Worm (Caenorhabditis elegans) whole organism, midembryonic: ENCODE measurements around the gene T06E6.10.

Source experiments
- T22C8.4 ChIP-seq: fragments of 200-800 bp; sonication (Bioruptor generic); IDR thresholded peaks from 2 replicates; pipeline ENCODE4 v1.3.6; 2022; ENCODE audit warnings: missing genetic modification characterization, missing compliant biosample characterization
- cog-1 ChIP-seq: sonication (generic microtip); optimal IDR thresholded peaks from 2 replicates; lab custom pipeline; 2016; ENCODE audit warnings: missing genetic modification characterization, missing compliant biosample characterization
- flt-1 ChIP-seq: fragments of 200-800 bp; sonication (Bioruptor generic); IDR thresholded peaks from 2 replicates; pipeline ENCODE4 v1.3.6; 2022; ENCODE audit warnings: missing genetic modification characterization, missing compliant biosample characterization
- klf-2 ChIP-seq: fragments of 200-800 bp; sonication (Bioruptor generic); conservative IDR thresholded peaks from 2 replicates; pipeline ENCODE4 v1.3.6; 2022; ENCODE audit warnings: missing genetic modification reagents, missing genetic modification characterization, missing compliant biosample characterization
- med-1 ChIP-seq: sonication (generic microtip); optimal IDR thresholded peaks from 2 replicates; lab custom pipeline; 2017; ENCODE audit warnings: missing genetic modification characterization, mild to moderate bottlenecking, missing compliant biosample characterization, antibody characterized with exemption, missing genetic modification reagents; ENCODE audit not compliant: insufficient read depth
- ref-1 ChIP-seq: fragments of 200-800 bp; sonication (Bioruptor generic); conservative IDR thresholded peaks from 2 replicates; pipeline ENCODE4 v1.3.6; 2022; ENCODE audit warnings: missing genetic modification reagents, missing genetic modification characterization, missing compliant biosample characterization
- tab-1 ChIP-seq: fragments of 200-800 bp; sonication (Bioruptor generic); IDR thresholded peaks from 2 replicates; pipeline ENCODE4 v1.3.6; 2022; ENCODE audit warnings: missing genetic modification characterization, missing compliant biosample characterization
- ztf-23 ChIP-seq: fragments of 200-800 bp; sonication (Bioruptor generic); IDR thresholded peaks from 2 replicates; pipeline ENCODE4 v1.3.6; 2022; ENCODE audit warnings: missing genetic modification reagents, missing genetic modification characterization, missing compliant biosample characterization
- ztf-29 ChIP-seq: fragments of 200-800 bp; sonication (Bioruptor generic); IDR thresholded peaks from 2 replicates; pipeline ENCODE4 v1.3.6; 2022; ENCODE audit warnings: missing genetic modification reagents, missing genetic modification characterization, missing compliant biosample characterization

DNA sequence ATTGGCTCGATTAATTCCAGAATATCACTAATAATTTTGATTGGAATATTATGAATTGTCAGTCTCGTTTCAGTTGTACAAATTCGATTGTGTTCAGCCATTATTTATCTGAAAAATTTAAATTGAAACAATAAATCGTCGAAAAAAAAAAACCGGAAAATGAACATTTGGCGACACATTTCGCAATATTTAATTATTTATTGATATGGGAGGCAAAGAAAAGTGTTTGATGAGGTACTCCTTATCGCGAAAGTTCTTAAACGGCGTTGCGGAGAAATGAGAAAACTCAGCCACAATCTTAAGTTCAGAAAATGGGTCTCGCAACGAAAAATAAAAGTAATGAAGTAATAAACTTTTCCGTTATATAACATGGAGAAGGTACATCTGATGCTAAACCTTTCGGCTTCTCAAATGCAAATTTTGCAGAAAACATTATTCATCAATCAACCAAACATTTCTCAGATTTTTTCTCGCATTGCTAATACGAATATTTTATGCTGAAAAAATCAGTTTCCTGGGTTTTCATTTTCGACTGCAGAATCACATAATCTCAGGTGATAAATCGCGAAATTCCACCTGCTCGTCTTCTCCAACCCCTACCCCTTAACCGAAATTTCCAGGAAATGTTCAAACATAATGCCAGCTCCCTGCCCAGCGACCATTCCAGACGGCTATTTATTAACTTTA is 18.1 kb upstream of the T06E6.10 start, which contains the start of the genes T06E6.15 and sri-7:
- TF ChIP-seq ref-1 (GFP tag; lab: Robert Waterston, UW) (no peak), ztf-29 (GFP tag; lab: Robert Waterston, UW) (no peak), flt-1 (GFP tag; lab: Robert Waterston, UW) (no peak), med-1 (GFP tag; lab: Kevin White, UChicago) (no peak), T22C8.4 (no peak), ztf-23 (GFP tag; lab: Robert Waterston, UW) (no peak), cog-1 (tag; lab: Kevin White, UChicago) (no peak), klf-2 (no peak), tab-1 (GFP tag; lab: Robert Waterston, UW) (no peak)
